Fruit fly (Drosophila melanogaster): ENCODE results near the gene ogre.

Gene ogre

DNA sequence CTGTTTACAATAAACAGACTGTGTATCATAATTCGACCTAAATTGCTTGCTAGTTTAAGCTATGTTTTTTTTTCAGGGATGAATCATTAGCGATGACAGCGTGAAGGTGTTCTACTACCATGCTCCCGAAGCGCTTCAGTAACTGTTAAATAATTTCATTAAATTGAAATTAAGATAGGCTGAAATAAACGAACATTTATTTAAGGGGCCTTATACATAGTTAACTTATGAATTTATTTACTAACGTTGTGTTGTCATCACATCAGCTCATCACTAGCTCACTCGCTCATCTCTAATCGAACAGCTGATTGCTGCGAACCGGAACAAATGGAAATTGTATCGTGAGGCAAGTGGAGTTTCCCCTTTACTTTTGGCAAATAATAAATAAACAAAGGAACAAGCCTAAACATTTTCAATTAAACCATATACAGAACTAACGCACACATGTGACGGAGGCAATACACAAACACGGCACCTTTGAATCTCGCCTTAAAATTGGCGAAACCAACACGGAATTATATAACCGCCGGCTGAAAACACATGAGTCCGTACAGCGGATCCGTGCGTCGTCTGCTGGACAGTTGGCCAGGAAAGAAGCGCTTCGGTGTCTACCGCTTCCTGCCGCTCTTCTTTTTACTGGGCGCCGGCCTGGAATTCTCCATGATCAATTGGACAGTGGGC, 20.1 kb upstream of the ogre start, which contains the start of the genes cm, sloth1 and sloth2 (continued):
- peak; percentile 88 for TF ChIP-seq Met (GFP tag; optimal IDR thresholded peaks at IDR 0.05)
- no peak for TF ChIP-seq CG16779 (tag; optimal IDR thresholded peaks at IDR 0.05)
- TF ChIP-seq CG8319 (GFP tag; optimal IDR thresholded peaks at IDR 0.05) = peak; percentile 63
- peak; percentile 95 for TF ChIP-seq Eip78C (GFP tag)
- TF ChIP-seq acj6 (GFP tag; optimal IDR thresholded peaks at IDR 0.05) = peak; percentile 91
- no peak for TF ChIP-seq fd85E (GFP tag; optimal IDR thresholded peaks at IDR 0.05)
- peak; percentile 50 for TF ChIP-seq spab (GFP tag; optimal IDR thresholded peaks at IDR 0.05)
- peak; percentile 34 for TF ChIP-seq CG11762 (GFP tag; optimal IDR thresholded peaks at IDR 0.05; ENCODE audit: insufficient read depth)
- TF ChIP-seq fkh (GFP tag; optimal IDR thresholded peaks at IDR 0.05) = peak; percentile 62
- TF ChIP-seq OdsH (GFP tag; optimal IDR thresholded peaks at IDR 0.05) = peak; percentile 91
- peak; percentile 91 for TF ChIP-seq Hr39 (GFP tag; optimal IDR thresholded peaks at IDR 0.05)
- peak; percentile 91 for TF ChIP-seq Smox (GFP tag; optimal IDR thresholded peaks at IDR 0.05)
- peak; percentile 72 for TF ChIP-seq Ets96B (tag; optimal IDR thresholded peaks at IDR 0.05)
- TF ChIP-seq Eip93F (GFP tag; optimal IDR thresholded peaks at IDR 0.05) = peak; percentile 80
- TF ChIP-seq CG15336 (GFP tag; IDR thresholded peaks at IDR 0.05) = peak; percentile 74
- peak; percentile 74 for TF ChIP-seq dsx (GFP tag; optimal IDR thresholded peaks at IDR 0.05; ENCODE audit: poor library complexity, severe bottlenecking)
- peak; percentile 78 for TF ChIP-seq CG1621 (tag; optimal IDR thresholded peaks at IDR 0.05)
- TF ChIP-seq CG11902 (GFP tag; optimal IDR thresholded peaks at IDR 0.05) = peak; percentile 68
- TF ChIP-seq CG11294 (GFP tag; IDR thresholded peaks at IDR 0.05) = peak; percentile 62; the same call in 1 of the 2 replicates
- peak; percentile 68 for TF ChIP-seq CG7368 (GFP tag; optimal IDR thresholded peaks at IDR 0.05)
- peak; percentile 97 for TF ChIP-seq svp (GFP tag)
- TF ChIP-seq CG6276 (GFP tag; optimal IDR thresholded peaks at IDR 0.05) = peak; percentile 50
- peak; percentile 78 for TF ChIP-seq CG32006 (GFP tag; optimal IDR thresholded peaks at IDR 0.05)
- peak; percentile 85 for TF ChIP-seq achi (GFP tag; optimal IDR thresholded peaks at IDR 0.05)
- TF ChIP-seq Eip75B (GFP tag; optimal IDR thresholded peaks at IDR 0.05) = peak; percentile 85
- TF ChIP-seq ss (GFP tag; optimal IDR thresholded peaks at IDR 0.05) = peak; percentile 70 to 80
- peak; percentile 48 for TF ChIP-seq Hr38 (GFP tag; optimal IDR thresholded peaks at IDR 0.05)
- TF ChIP-seq Lpt (GFP tag; optimal IDR thresholded peaks at IDR 0.05) = peak; percentile 74
- TF ChIP-seq CG6854 (GFP tag; optimal IDR thresholded peaks at IDR 0.05) = peak; percentile 30
- peak; percentile 76 for TF ChIP-seq CG10669 (GFP tag; optimal IDR thresholded peaks at IDR 0.05)
- peak; percentile 29 for TF ChIP-seq Blimp-1 (GFP tag; optimal IDR thresholded peaks at IDR 0.05)
- peak; percentile 90 for TF ChIP-seq CG10631 (GFP tag; optimal IDR thresholded peaks at IDR 0.05)
- peak; percentile 51 for TF ChIP-seq CG9139 (GFP tag; optimal IDR thresholded peaks at IDR 0.05)
- peak; percentile 55; the same call in 1 of the 2 replicates for TF ChIP-seq Gug (GFP tag; IDR thresholded peaks at IDR 0.05)
- TF ChIP-seq fd59A (GFP tag; optimal IDR thresholded peaks at IDR 0.05) = peak; percentile 66
- peak; percentile 87 for TF ChIP-seq CG6163 (GFP tag; IDR thresholded peaks at IDR 0.05)
- peak; percentile 93 for TF ChIP-seq CG31627 (GFP tag; optimal IDR thresholded peaks at IDR 0.05)
- peak; percentile 84 for TF ChIP-seq CG34406 (GFP tag; optimal IDR thresholded peaks at IDR 0.05)
- TF ChIP-seq Sox14 (GFP tag; optimal IDR thresholded peaks at IDR 0.05) = peak; percentile 90
- TF ChIP-seq CG4318 (GFP tag; optimal IDR thresholded peaks at IDR 0.05) = peak; percentile 59
